Fruit fly (Drosophila melanogaster) whole organism, larva: Measurements from ENCODE around the gene CG9717.

Experiments
- noc ChIP-seq: fragments of 200-800 bp; sonication (Bioruptor generic); optimal IDR thresholded peaks from 3 replicates; lab custom pipeline; 2019; ENCODE audit warnings: missing biosample characterization, mild to moderate bottlenecking, missing genetic modification characterization, moderate library complexity

CG9717 gene

DNA sequence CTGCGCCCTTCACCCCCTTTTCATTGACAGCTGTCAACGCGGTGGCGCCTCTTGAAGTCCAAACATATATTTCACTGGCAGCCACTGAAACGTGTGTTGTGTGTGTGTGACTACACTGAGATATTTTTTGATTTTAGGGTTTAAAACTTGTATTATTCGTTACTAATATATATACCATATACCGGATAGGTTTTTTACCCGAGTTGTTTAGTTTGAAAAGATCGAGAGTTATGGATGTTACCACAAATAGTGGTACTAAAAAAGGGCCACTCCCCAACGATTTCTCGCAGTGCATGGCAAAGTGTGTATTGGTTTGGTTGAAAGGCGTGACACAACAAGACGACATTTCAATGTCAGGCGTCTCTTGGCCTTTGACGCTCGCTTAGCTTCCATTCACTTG is 50.7 kb downstream of the CG9717 start:
- no peak for TF ChIP-seq noc (tag; lab: Kevin White, UChicago)

DNA sequence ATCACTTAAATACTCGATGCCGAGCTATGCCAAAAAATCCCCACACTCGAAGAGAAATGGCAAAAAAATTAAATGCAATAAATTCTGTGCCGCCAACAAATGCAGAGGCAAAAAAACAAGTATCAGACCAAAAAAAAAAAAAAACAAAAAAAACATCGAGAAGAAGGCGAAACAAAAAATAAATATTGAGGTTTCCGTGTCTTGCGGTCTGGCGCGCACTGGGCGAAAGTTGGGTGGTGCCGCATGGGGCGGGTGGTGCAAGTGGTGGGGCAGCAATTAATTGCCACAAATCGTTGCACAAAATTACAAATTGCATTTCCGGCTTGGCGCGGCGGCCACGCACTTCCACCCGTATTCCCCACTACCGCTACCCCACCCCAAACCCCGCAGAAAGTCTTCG is 52.7 kb downstream of the CG9717 start:
- no peak for TF ChIP-seq noc (tag; lab: Kevin White, UChicago)
